Fruit fly (Drosophila melanogaster): ENCODE results near the gene Sas10.
A peak's percentile ranks its signal among the peaks of the same experiment; 100 is the strongest.

Gene Sas10

dm6 chrX:5311838-5312339 is 5.3 kb upstream of the Sas10 start, which contains the start of the genes TrxT and dhd:
Gene TrxT, minus strand, starts transcription at chrX:5311888.
Gene dhd, plus strand, starts transcription at chrX:5312171.
- TF ChIP-seq Hr38 (GFP tag; optimal IDR thresholded peaks at IDR 0.05) (no peak), acj6 (GFP tag; optimal IDR thresholded peaks at IDR 0.05) (no peak), CG11902 (GFP tag; optimal IDR thresholded peaks at IDR 0.05) (no peak), CG3919 (GFP tag; optimal IDR thresholded peaks at IDR 0.05) (peak; percentile 59), spab (GFP tag; optimal IDR thresholded peaks at IDR 0.05) (no peak), CG15336 (GFP tag; IDR thresholded peaks at IDR 0.05) (no peak), achi (GFP tag; optimal IDR thresholded peaks at IDR 0.05) (no peak), eg (GFP tag; IDR thresholded peaks at IDR 0.05) (peak; percentile 77), Hr4 (GFP tag; optimal IDR thresholded peaks at IDR 0.05) (no peak), Sox15 (GFP tag; optimal IDR thresholded peaks at IDR 0.05) (no peak), pdm3 (GFP tag; optimal IDR thresholded peaks at IDR 0.05) (no peak), Ets21C (GFP tag; optimal IDR thresholded peaks at IDR 0.05) (no peak), Lpt (GFP tag; optimal IDR thresholded peaks at IDR 0.05) (no peak), CG4318 (GFP tag; optimal IDR thresholded peaks at IDR 0.05) (no peak), salr (GFP tag; optimal IDR thresholded peaks at IDR 0.05) (peak in 1 of 2 experiments; percentile 29), CG7368 (GFP tag; optimal IDR thresholded peaks at IDR 0.05) (no peak), svp (GFP tag) (no peak), CG31627 (GFP tag; optimal IDR thresholded peaks at IDR 0.05) (no peak), Met (GFP tag; optimal IDR thresholded peaks at IDR 0.05) (no peak), CG10669 (GFP tag; optimal IDR thresholded peaks at IDR 0.05) (no peak), fd85E (GFP tag; optimal IDR thresholded peaks at IDR 0.05) (no peak), CG8632 (GFP tag; optimal IDR thresholded peaks at IDR 0.05) (no peak), CG8119 (GFP tag; IDR thresholded peaks at IDR 0.05) (peak; percentile 36; the same call in 1 of the 3 replicates), CG6792 (GFP tag; optimal IDR thresholded peaks at IDR 0.05) (peak; percentile 10), Gug (GFP tag; IDR thresholded peaks at IDR 0.05) (no peak), ss (GFP tag; optimal IDR thresholded peaks at IDR 0.05) (no peak), Eip78C (GFP tag) (peak; percentile 48), OdsH (GFP tag; optimal IDR thresholded peaks at IDR 0.05) (no peak), CG1621 (tag; optimal IDR thresholded peaks at IDR 0.05) (peak; percentile 50), fkh (GFP tag; optimal IDR thresholded peaks at IDR 0.05) (no peak), CG16779 (tag; optimal IDR thresholded peaks at IDR 0.05) (no peak), CG10631 (GFP tag; optimal IDR thresholded peaks at IDR 0.05) (no peak), CG11294 (GFP tag; IDR thresholded peaks at IDR 0.05) (peak; percentile 22; the same call in 1 of the 2 replicates), dsx (GFP tag; optimal IDR thresholded peaks at IDR 0.05; ENCODE audit: poor library complexity, severe bottlenecking) (no peak), CG6854 (GFP tag; optimal IDR thresholded peaks at IDR 0.05) (peak; percentile 13), CG6808 (GFP tag; optimal IDR thresholded peaks at IDR 0.05) (no peak), Smox (GFP tag; optimal IDR thresholded peaks at IDR 0.05) (no peak), Eip93F (GFP tag; optimal IDR thresholded peaks at IDR 0.05) (no peak), CG9139 (GFP tag; optimal IDR thresholded peaks at IDR 0.05) (no peak), net (GFP tag; optimal IDR thresholded peaks at IDR 0.05) (no peak), CG6276 (GFP tag; optimal IDR thresholded peaks at IDR 0.05) (no peak), CG6163 (GFP tag; IDR thresholded peaks at IDR 0.05) (peak; percentile 67), CG11762 (GFP tag; optimal IDR thresholded peaks at IDR 0.05; ENCODE audit: insufficient read depth) (no peak), CG8319 (GFP tag; optimal IDR thresholded peaks at IDR 0.05) (no peak), dac (GFP tag; optimal IDR thresholded peaks at IDR 0.05) (no peak), lz (GFP tag; optimal IDR thresholded peaks at IDR 0.05) (no peak), Sox102F (GFP tag; optimal IDR thresholded peaks at IDR 0.05) (no peak), CG3032 (tag; optimal IDR thresholded peaks at IDR 0.05) (peak; percentile 95), topi (GFP tag; optimal IDR thresholded peaks at IDR 0.05) (no peak), CG34406 (GFP tag; optimal IDR thresholded peaks at IDR 0.05) (no peak), fd59A (GFP tag; optimal IDR thresholded peaks at IDR 0.05) (peak; percentile 12), CG32006 (GFP tag; optimal IDR thresholded peaks at IDR 0.05) (no peak), Sox14 (GFP tag; optimal IDR thresholded peaks at IDR 0.05) (no peak)

All from whole organism, prepupa.